Fruit fly (Drosophila melanogaster) S2 (cell line): ENCODE results near the gene mRpL35.

Experiments used
- CG8478 ChIP-seq: fragments of >200 bp; optimal IDR thresholded peaks from 2 replicates; lab custom pipeline; 2018
- CTCF ChIP-seq, 2 experiments: fragments of >200 bp; optimal IDR thresholded peaks; 2 replicates each; lab custom pipeline; 2018

Gene mRpL35

DNA sequence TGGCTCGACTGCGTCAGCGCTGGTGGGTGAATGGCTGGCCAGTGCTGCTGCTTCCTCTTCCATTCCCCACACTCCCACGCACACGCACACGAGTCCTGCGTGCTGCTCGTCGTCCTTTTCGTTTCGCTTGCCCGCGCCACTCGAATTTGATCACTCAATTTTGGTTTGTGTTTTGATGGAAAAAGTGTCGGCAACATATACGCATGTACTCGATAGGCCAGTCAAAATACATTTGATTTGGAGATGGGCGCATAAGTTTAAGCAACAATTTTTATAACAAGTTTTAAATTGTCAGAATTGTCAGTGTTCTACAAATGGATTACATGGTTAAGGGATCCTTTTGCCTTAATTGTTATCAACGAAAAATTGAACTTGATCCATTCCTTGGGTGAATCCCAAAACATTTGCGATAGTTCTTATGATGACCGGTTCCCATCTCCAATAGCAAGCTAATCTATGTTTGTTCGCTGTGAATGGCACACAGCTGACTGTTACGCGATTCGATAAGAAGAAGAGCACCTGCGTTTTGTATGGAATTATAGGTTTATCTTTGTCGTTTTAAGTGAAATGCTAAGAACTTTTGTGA, at the start of gene mRpL35, which contains the start of gene Mitofilin:
TSS of gene mRpL35 (plus strand) at position 487 of the 586 bp plus-strand sequence.
TSS of gene Mitofilin (minus strand) at position 295 of the 586 bp plus-strand sequence.
- TF ChIP-seq CG8478 (lab: Kevin White, UChicago) (no peak), CTCF (optimal IDR thresholded peaks at IDR 0.05; lab: Kevin White, UChicago) (no peak)

DNA sequence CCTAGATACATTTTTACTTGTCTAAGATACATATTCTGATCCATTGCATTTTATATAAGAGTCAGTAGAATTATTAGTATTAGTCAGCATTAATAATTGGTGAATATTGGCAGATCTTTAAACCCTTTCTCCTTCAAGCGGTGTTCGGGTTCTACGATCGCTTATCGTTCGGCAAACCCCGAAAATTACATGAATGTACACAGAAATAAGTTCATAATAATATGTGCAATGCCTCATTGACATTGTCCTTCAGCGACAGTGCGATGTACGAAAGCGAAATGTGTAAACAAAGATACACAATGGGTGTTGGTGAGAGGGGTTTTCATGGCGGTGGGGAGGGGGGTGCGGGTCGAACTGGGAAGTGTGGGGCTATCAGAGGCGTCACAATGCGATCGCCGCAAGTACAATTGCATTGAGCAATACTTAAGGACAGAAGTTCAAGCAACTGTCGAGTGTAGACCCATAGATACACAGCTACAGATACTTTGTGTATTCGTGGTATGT, 46.9 kb upstream of the mRpL35 start:
- TF ChIP-seq CTCF (optimal IDR thresholded peaks at IDR 0.05; lab: Kevin White, UChicago) (no peak), CG8478 (lab: Kevin White, UChicago) (no peak)

DNA sequence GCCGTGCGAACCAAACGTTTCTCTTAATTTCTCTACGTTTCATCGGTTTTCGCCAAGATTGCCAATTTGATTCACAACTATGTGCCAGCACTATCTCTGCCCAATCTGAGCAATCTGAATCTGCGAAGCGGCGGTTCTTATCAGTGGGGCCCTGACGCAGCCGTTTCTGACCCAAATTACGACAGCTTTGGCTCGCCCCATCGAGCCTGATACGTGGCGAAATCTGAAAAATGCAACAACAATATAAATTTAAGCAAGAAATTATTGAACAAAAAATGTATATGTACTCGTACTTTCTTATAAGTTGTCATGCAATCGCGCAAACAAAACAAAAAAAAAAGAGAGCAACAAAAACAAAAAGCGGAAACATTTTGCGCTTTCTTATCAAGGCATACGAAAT, 46.4 kb upstream of the mRpL35 start:
- TF ChIP-seq CG8478 (lab: Kevin White, UChicago) (no peak), CTCF (optimal IDR thresholded peaks at IDR 0.05; lab: Kevin White, UChicago) (no peak)

DNA sequence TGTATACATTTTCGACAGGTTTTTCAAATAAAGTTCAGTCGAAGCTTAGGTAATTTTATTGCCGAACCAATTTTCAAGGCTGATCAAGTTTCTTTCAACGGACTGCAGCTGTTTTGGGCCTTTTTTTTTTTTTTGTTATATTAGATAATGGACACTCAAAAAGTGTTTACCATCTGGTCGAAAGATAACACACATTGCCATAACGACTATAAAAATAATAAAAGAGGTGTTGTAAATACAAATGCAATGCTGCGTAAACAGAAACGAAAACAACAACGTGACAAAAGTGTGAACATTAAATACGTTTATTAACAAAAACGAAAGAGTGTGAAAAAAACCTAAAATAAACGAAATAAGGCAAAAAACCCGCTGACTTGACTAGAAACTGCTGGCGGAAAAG, 45.5 kb upstream of the mRpL35 start:
- TF ChIP-seq CG8478 (lab: Kevin White, UChicago) (no peak), CTCF (optimal IDR thresholded peaks at IDR 0.05; lab: Kevin White, UChicago) (no peak)

DNA sequence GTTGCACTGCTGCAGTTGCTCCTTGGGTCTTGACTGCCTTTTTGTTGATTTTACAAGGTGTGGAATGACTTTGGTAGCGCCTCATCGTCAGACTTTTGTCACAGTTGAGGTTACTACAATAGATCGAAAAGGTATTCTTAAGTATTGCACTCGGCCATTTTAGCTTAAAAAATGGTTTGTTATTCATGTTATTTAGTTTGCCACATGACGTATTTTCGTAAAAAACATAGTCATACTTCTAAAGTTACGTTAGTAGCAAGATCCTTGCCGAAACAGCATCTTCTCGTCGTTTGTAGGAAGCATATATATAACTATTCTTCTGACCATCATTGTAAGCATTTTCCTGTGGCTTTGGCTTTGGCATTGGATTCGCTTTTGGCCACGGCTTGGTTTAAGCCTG, 43.9 kb upstream of the mRpL35 start:
- TF ChIP-seq CG8478 (lab: Kevin White, UChicago), result no peak
- no peak for TF ChIP-seq CTCF (optimal IDR thresholded peaks at IDR 0.05; lab: Kevin White, UChicago)

DNA sequence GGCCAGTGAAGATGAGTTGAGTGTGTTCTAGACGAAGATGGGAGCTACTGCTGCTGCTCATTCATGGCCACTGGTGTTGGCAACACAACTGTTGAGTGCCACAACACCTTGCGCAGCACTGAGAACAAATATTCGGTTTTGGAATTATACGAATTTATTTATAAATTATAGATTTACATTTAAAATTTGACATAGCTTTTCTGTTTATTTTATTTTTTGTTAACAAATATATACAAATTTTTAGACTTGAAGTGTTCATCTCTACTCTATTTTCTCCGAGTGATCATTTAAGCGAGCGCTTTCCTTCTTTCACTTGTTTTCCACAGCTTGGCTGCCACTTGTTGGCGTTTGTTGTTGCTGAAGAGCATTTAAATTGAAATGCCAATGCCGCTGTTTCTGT, 35.8 kb upstream of the mRpL35 start:
- TF ChIP-seq CG8478 (lab: Kevin White, UChicago) (no peak), CTCF (optimal IDR thresholded peaks at IDR 0.05; lab: Kevin White, UChicago) (no peak)

DNA sequence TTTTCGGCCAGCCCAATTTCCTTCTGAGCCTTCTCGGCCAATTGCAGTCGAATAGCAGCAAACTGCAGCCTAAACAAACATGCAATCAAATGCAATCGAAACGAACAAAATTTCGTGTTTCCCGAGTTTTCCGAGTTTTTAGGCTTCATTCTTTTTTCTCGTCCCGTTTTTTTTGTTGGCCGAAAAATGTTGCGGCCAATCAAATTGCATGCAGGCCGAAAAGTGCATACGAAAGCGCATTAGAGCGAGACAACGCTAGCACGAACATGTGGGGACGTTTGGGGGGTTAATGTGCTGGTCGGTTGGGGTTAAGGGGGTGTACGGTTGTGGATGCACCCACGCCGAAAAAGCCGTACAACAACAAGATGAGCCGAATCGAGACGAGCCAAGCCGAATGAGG, 33.6 kb upstream of the mRpL35 start:
- TF ChIP-seq CTCF (optimal IDR thresholded peaks at IDR 0.05; lab: Kevin White, UChicago) (no peak), CG8478 (lab: Kevin White, UChicago) (no peak)

DNA sequence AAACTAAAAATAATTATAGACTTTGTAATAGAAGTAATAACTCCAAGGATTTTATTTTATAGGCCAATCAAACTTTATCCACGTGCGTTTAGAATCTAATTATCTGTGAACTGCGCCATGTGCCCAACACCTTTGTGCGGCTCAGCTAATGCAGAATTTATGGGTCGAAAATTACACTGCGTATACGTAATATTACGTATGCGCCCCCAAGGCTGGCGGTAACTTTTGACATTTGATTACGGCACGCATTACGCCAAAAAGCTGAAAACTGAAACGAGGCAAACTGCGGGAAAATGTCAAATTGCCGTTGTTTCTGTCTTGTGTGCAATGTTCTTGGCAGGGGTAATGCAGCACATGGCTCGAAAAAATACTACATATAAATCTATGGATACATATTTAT, 31.7 kb upstream of the mRpL35 start:
- no peak for TF ChIP-seq CG8478 (lab: Kevin White, UChicago)

DNA sequence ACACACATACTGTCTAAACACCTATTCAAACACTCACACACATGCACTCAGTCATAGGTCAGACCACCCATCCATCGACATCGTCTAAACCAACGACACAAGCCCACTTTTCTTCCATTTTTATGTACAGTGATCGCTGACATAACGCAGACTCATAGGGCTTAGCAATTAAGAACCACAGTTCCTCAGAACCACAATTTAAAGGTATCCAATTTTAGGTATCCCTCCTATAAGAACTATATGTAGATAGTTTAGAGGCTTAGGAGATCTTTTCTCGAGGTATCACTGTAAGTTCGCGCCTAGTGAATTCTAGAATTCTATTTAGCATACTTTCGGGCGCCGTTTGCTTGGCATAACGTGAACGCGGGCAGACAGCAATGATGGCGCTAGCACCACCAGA, 30.4 kb upstream of the mRpL35 start:
- no peak for TF ChIP-seq CTCF (optimal IDR thresholded peaks at IDR 0.05; lab: Kevin White, UChicago)
- no peak for TF ChIP-seq CG8478 (lab: Kevin White, UChicago)

DNA sequence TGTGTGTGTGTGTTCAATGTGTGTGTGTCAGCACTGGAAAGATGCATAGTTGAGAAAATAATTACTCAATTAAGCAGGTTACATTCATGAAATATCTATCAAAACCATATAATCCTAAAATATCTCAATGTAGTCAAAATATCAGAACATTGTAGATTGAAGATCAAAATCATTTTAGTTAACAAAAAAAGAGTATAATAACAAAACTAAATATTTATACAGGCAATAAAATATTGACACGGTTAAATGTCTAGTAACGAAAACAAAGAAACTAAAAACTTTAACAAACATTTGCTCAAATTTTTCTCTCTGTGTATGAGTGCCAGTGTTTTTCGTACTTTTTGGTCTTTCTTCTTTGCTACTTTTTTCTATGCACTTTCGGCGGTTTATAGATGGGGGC, 24.4 kb upstream of the mRpL35 start:
- no peak for TF ChIP-seq CTCF (optimal IDR thresholded peaks at IDR 0.05; lab: Kevin White, UChicago)
- TF ChIP-seq CG8478 (lab: Kevin White, UChicago), result no peak

DNA sequence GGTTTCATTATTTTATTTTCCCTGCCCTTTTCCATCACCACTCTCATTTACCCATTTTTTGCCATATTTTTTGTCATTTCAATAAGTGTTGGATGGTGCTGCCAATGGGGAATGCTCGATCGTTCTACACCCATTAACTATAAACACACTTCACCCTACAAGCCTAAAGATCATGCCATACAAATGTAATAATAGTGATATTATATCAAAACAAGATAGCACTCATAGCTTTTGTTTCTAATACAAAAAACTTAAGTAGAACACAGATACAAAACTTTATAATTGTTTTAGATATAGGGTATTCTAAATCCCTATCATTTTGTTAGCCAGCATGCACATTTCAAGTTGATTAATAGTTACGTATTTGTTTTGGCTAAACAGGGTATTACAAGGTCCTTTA, 23.7 kb upstream of the mRpL35 start:
- TF ChIP-seq CG8478 (lab: Kevin White, UChicago) (no peak), CTCF (optimal IDR thresholded peaks at IDR 0.05; lab: Kevin White, UChicago) (no peak)

DNA sequence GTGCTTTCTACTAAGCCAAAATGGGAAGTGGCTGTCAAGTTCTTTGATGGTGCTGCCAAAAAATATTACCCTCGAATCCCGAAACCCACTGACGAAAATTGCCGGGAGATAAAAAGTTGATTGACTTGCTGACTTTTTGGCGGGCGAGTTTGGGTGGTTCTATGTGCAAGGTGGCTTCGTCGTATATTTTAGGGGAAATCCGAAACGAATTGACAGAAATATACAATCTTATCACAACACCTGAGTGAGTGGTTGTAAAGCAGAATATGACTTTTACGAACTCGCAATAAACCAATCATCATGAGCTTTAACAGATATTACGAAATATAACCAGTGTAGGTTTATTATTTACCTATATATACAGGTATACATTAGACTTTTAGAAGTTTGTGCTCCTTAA, 19.8 kb upstream of the mRpL35 start:
- no peak for TF ChIP-seq CG8478 (lab: Kevin White, UChicago)
- no peak for TF ChIP-seq CTCF (optimal IDR thresholded peaks at IDR 0.05; lab: Kevin White, UChicago)

DNA sequence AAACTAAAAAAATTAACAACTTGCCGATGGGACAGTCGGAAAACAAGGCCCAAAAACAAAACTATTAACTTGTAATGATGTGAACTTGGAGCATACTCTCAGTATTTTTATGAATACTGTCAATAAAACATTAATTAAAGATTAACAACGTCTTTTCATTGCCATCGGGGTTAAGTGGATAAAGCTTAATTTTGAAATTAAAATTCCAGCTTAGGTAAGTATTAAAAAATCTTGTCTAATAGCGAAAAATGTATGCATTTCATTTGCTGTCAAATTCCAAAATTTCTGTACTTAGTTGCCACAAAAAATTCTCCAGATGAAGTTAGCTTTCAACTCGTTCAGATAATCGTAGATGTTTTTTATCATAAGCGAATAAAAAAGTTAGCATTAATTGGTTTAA, 8.9 kb upstream of the mRpL35 start, which contains the start of gene Theg:
TSS of gene Theg (plus strand) at position 301 of the 400 bp plus-strand sequence.
- TF ChIP-seq CG8478 (lab: Kevin White, UChicago), result no peak
- no peak for TF ChIP-seq CTCF (optimal IDR thresholded peaks at IDR 0.05; lab: Kevin White, UChicago)

DNA sequence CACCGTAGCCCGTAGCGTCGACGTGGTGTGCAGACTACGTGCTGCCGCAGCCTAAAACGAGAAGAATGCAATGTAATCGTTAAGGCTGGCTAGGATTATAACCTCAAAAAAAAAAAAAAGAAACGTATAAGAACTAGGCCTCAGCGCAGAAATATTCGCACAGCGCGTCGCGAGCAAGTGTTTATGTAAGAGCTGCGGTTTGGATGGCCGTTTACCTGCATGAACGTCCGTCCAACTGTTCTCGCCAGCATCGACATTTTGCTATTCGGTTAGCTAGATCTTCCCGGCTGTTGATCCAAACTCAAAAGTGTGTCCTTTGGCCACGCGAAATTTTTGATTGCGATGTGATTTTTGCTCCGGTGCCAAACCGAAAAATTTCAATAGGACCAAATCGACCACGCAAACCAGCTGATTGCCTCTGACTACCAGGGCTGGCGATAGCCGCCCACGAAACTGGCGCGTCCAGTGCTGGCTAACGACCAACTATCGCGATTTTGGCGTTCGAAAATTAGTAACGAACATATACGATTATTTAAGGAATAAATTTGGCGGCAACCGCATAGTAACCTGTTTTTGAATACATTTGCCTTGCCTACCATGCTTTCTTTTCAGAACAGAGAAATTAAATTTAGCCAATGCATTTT, 4.4 kb upstream of the mRpL35 start, which contains the start of gene Idh3b:
TSS of gene Idh3b (minus strand) at position 606 of the 644 bp plus-strand sequence.
- TF ChIP-seq CG8478 (lab: Kevin White, UChicago), result no peak
- peak; percentile 6 to 39 for TF ChIP-seq CTCF (optimal IDR thresholded peaks at IDR 0.05; lab: Kevin White, UChicago)

DNA sequence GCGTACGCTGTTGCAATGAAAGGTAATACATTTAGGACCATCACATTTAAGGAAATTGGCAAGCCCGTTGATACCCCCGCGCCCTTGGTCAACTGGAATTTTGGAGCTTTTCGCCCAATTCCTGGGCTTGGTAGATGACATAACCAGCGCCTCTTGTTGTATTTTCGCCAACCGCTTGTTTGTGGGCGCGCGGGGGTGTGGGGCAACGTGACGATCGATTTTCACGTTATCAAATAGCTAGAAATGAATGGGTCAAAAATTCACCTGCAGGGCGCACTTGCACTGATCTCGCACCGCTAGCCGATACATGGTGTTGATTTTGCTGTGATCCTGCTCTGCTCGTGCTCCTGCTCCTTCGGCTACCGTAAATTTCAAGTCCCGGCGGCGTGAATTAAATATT, 704 bp upstream of the mRpL35 start:
- TF ChIP-seq CTCF (optimal IDR thresholded peaks at IDR 0.05; lab: Kevin White, UChicago), result no peak
- no peak for TF ChIP-seq CG8478 (lab: Kevin White, UChicago)

DNA sequence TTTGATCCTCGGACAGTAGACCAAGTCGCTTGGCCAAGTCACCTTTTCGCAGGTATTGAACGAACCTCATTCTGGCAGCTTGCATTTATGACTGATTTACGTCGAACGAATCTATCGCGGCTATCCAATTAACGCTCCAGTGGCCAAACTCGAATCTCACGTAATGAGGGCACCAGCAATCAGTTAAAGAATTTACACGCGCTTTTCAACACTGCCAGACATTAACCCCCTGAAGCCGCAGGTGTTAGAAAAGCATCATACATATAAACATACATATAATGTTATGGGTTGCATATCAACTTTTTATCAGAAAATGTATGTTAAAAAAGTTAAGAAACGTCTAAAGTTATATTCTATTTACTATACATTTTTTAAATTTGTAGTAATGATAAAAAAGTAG, 2.0 kb downstream of the mRpL35 start, which contains the start of gene CG6028:
TSS of gene CG6028 (minus strand) at position 187 of the 400 bp plus-strand sequence.
- TF ChIP-seq CTCF (optimal IDR thresholded peaks at IDR 0.05; lab: Kevin White, UChicago) (no peak), CG8478 (lab: Kevin White, UChicago) (no peak)
